Fruit fly (Drosophila melanogaster) whole organism, pupa: Measurements from ENCODE around the gene RpS30.

Source experiments
- CG15710 ChIP-seq: fragments of 200-800 bp; sonication (Bioruptor generic); optimal IDR thresholded peaks from 2 replicates; lab custom pipeline; 2018; ENCODE audit warnings: missing biosample characterization, mild to moderate bottlenecking, missing genetic modification characterization, moderate library complexity
- CG34367 ChIP-seq: fragments of 200-800 bp; sonication (Bioruptor generic); optimal IDR thresholded peaks from 2 replicates; lab custom pipeline; 2018; ENCODE audit warnings: missing biosample characterization, mild to moderate bottlenecking, missing genetic modification characterization
- CG4496 ChIP-seq: fragments of 200-800 bp; sonication (Bioruptor generic); IDR thresholded peaks from 3 replicates; pipeline ENCODE4 v1.3.6; 2022; ENCODE audit warnings: missing biosample characterization, missing genetic modification characterization
- Ets98B ChIP-seq: fragments of 200-800 bp; sonication (Bioruptor generic); IDR thresholded peaks from 2 replicates; pipeline ENCODE4 v1.3.6; 2022; ENCODE audit warnings: missing biosample characterization, missing genetic modification characterization
- Pif1A ChIP-seq: fragments of 200-800 bp; sonication (Bioruptor generic); optimal IDR thresholded peaks from 3 replicates; lab custom pipeline; 2016; ENCODE audit warnings: missing biosample characterization, missing genetic modification characterization
- gl ChIP-seq: fragments of 200-800 bp; sonication (Bioruptor generic); optimal IDR thresholded peaks from 2 replicates; lab custom pipeline; 2018; ENCODE audit warnings: missing biosample characterization, mild to moderate bottlenecking, missing genetic modification characterization

- TF ChIP-seq Ets98B (no peak), CG4496 (GFP tag; lab: Robert Waterston, UW) (no peak), CG15710 (no peak), CG34367 (no peak), Pif1A (GFP tag; lab: Kevin White, UChicago) (no peak), gl (tag; lab: Kevin White, UChicago) (no peak)
Measured at dm6 chr3R:20830963-20831362, 19.4 kb upstream of the RpS30 start, which contains the start of gene CG31223.
